Worm (Caenorhabditis elegans) whole organism, late embryonic: Measurements from ENCODE around the gene fbxa-90.

ENCODE experiments used
- ama-1 ChIP-seq: fragments of 150-350 bp; optimal IDR thresholded peaks from 2 replicates; lab custom pipeline; 2014
- hlh-15 ChIP-seq: sonication (generic microtip); optimal IDR thresholded peaks from 2 replicates; lab custom pipeline; 2016; ENCODE audit warnings: missing genetic modification characterization, missing compliant biosample characterization
- lin-11 ChIP-seq: fragments of 200-800 bp; sonication (Bioruptor generic); optimal IDR thresholded peaks from 2 replicates; lab custom pipeline; 2018; ENCODE audit warnings: mild to moderate bottlenecking, missing genetic modification characterization, missing compliant biosample characterization

ce11 chrV:16921952-16922351 lies 44.7 kb upstream of the fbxa-90 start, which contains the start of gene Y102A5C.4:
- no peak for TF ChIP-seq ama-1 (lab: Kevin White, UChicago)
- no peak for TF ChIP-seq hlh-15 (tag; lab: Kevin White, UChicago)
- TF ChIP-seq lin-11 = no peak
